Worm (Caenorhabditis elegans): Measurements from ENCODE around the gene ZK822.1.
A peak's percentile ranks its signal among the peaks of the same experiment; 100 is the strongest.

ZK822.1 gene

ce11 chrIV:11937087-11937486 lies 15.2 kb upstream of the ZK822.1 start, which contains the start of gene slc-5A12:
slc-5A12 (plus strand) TSS chrIV:11937419.
- TF ChIP-seq nhr-237 (tag; optimal IDR thresholded peaks at IDR 0.05) (no peak), blmp-1 (tag; optimal IDR thresholded peaks at IDR 0.05; ENCODE audit: insufficient read depth) (peak; percentile 59)

ce11 chrIV:11930572-11930971 lies 8.6 kb upstream of the ZK822.1 start, which contains the start of gene nhx-9:
nhx-9 (plus strand) TSS chrIV:11930872.
- TF ChIP-seq skn-1 (tag; optimal IDR thresholded peaks at IDR 0.05) (no peak), sma-9 (GFP tag; optimal IDR thresholded peaks at IDR 0.05) (no peak), sma-9 (tag; optimal IDR thresholded peaks at IDR 0.05) (no peak), zag-1 (tag; optimal IDR thresholded peaks at IDR 0.05) (no peak), lsy-2 (tag; optimal IDR thresholded peaks at IDR 0.05) (no peak), R02D3.7 (tag; optimal IDR thresholded peaks at IDR 0.05) (no peak), nhr-23 (tag; optimal IDR thresholded peaks at IDR 0.05) (no peak), dmd-4 (tag; optimal IDR thresholded peaks at IDR 0.05) (no peak), nhr-25 (tag; optimal IDR thresholded peaks at IDR 0.05) (no peak), Y55F3AM.14 (GFP tag; optimal IDR thresholded peaks at IDR 0.05) (no peak), lin-39 (tag; optimal IDR thresholded peaks at IDR 0.05) (no peak), snpc-4 (tag; optimal IDR thresholded peaks at IDR 0.05) (no peak), ceh-16 (tag; optimal IDR thresholded peaks at IDR 0.05) (no peak), ztf-1 (GFP tag; conservative IDR thresholded peaks at IDR 0.05) (no peak), ceh-82 (tag; optimal IDR thresholded peaks at IDR 0.05) (no peak)

ce11 chrIV:11928388-11928787 lies 6.5 kb upstream of the ZK822.1 start:
- peak; percentile 9 for TF ChIP-seq crh-2 (tag; optimal IDR thresholded peaks at IDR 0.05)
- no peak for TF ChIP-seq ztf-4 (tag; optimal IDR thresholded peaks at IDR 0.05)
- peak; percentile 17 for TF ChIP-seq nhr-25 (tag; optimal IDR thresholded peaks at IDR 0.05)
- peak; percentile 0 for TF ChIP-seq ceh-16 (tag; optimal IDR thresholded peaks at IDR 0.05)
- no peak for TF ChIP-seq blmp-1 (tag; optimal IDR thresholded peaks at IDR 0.05; ENCODE audit: insufficient read depth)
- TF ChIP-seq elt-1 (tag; optimal IDR thresholded peaks at IDR 0.05) = no peak
- peak; percentile 33 for TF ChIP-seq lin-11 (tag; optimal IDR thresholded peaks at IDR 0.05)
- peak; percentile 26 for TF ChIP-seq nhr-21 (tag; optimal IDR thresholded peaks at IDR 0.05)
- peak; percentile 29 for TF ChIP-seq sem-4 (tag; optimal IDR thresholded peaks at IDR 0.05)
- TF ChIP-seq R02D3.7 (tag; optimal IDR thresholded peaks at IDR 0.05) = no peak
- no peak for TF ChIP-seq dmd-4 (tag; optimal IDR thresholded peaks at IDR 0.05)
- no peak for TF ChIP-seq ztf-11 (tag; optimal IDR thresholded peaks at IDR 0.05)
- peak; percentile 56 for TF ChIP-seq sma-9 (GFP tag; optimal IDR thresholded peaks at IDR 0.05)
- no peak for TF ChIP-seq sma-9 (tag; optimal IDR thresholded peaks at IDR 0.05)
- no peak for TF ChIP-seq nhr-77 (tag; optimal IDR thresholded peaks at IDR 0.05)
- no peak for TF ChIP-seq lin-13 (GFP tag; optimal IDR thresholded peaks at IDR 0.05)
- TF ChIP-seq F13H6.1 (tag; optimal IDR thresholded peaks at IDR 0.05) = peak; percentile 14
- peak; percentile 42 for TF ChIP-seq gmeb-1 (tag; optimal IDR thresholded peaks at IDR 0.05)
- TF ChIP-seq C34F6.9 (tag; optimal IDR thresholded peaks at IDR 0.05) = peak; percentile 34
- peak; percentile 77 for TF ChIP-seq sma-3 (GFP tag; optimal IDR thresholded peaks at IDR 0.05)
- peak; percentile 40 for TF ChIP-seq fos-1 (tag; optimal IDR thresholded peaks at IDR 0.05)
- no peak for TF ChIP-seq zag-1 (tag; optimal IDR thresholded peaks at IDR 0.05)
- peak; percentile 49 for TF ChIP-seq nhr-129 (tag; optimal IDR thresholded peaks at IDR 0.05)

- TF ChIP-seq lin-13 (GFP tag; optimal IDR thresholded peaks at IDR 0.05) (no peak), snpc-4 (tag; optimal IDR thresholded peaks at IDR 0.05) (no peak), blmp-1 (tag; optimal IDR thresholded peaks at IDR 0.05; ENCODE audit: insufficient read depth) (no peak), C34F6.9 (tag; optimal IDR thresholded peaks at IDR 0.05) (no peak), ztf-11 (tag; optimal IDR thresholded peaks at IDR 0.05) (no peak), elt-3 (tag; optimal IDR thresholded peaks at IDR 0.05) (no peak), sem-4 (tag; optimal IDR thresholded peaks at IDR 0.05) (no peak), crh-2 (tag; optimal IDR thresholded peaks at IDR 0.05) (no peak), mab-5 (tag; optimal IDR thresholded peaks at IDR 0.05) (no peak), ztf-1 (GFP tag; conservative IDR thresholded peaks at IDR 0.05) (no peak), R02D3.7 (tag; optimal IDR thresholded peaks at IDR 0.05) (no peak)
Observed at ce11 chrIV:11925346-11926075, 3.6 kb upstream of the ZK822.1 start, which contains the start of the genes srlf-33 and srlf-32. srlf-33 (minus strand) TSS chrIV:11925446. srlf-32 (plus strand) TSS chrIV:11926025.

Data from whole organism, L2 larva.